Fruit fly (Drosophila melanogaster) whole organism, wandering third instar larva: ENCODE measurements around the gene CG12448.

Experiments used
- Abd-B ChIP-seq: fragments of >200 bp; optimal IDR thresholded peaks from 2 replicates; lab custom pipeline; 2017; ENCODE audit warnings: missing biosample characterization, missing genetic modification characterization
- CG32264 ChIP-seq: fragments of 200-800 bp; sonication (Bioruptor generic); optimal IDR thresholded peaks from 2 replicates; lab custom pipeline; 2016; ENCODE audit warnings: missing biosample characterization, missing genetic modification characterization
- CrebA ChIP-seq: fragments of 200-800 bp; sonication (Bioruptor generic); optimal IDR thresholded peaks from 2 replicates; lab custom pipeline; 2016; ENCODE audit warnings: missing biosample characterization, mild to moderate bottlenecking, missing genetic modification characterization, borderline replicate concordance
- Dfd ChIP-seq: fragments of >200 bp; optimal IDR thresholded peaks from 2 replicates; lab custom pipeline; 2017; ENCODE audit warnings: missing biosample characterization, missing genetic modification characterization
- Dif ChIP-seq: fragments of 200-275, 200-300 bp; sonication (Bioruptor generic); optimal IDR thresholded peaks from 2 replicates; lab custom pipeline; 2018; ENCODE audit warnings: missing biosample characterization, missing genetic modification characterization; ENCODE audit not compliant: partially characterized antibody
- GATAd ChIP-seq: sonication (Bioruptor generic); optimal IDR thresholded peaks from 2 replicates; lab custom pipeline; 2016; ENCODE audit warnings: missing biosample characterization, missing genetic modification characterization
- HLH106 ChIP-seq: fragments of 200-800 bp; optimal IDR thresholded peaks from 3 replicates; lab custom pipeline; 2019; ENCODE audit warnings: missing biosample characterization, mild to moderate bottlenecking, missing genetic modification characterization, moderate library complexity
- Hr78 ChIP-seq: fragments of >200 bp; optimal IDR thresholded peaks from 2 replicates; lab custom pipeline; 2017; ENCODE audit warnings: missing biosample characterization, missing genetic modification characterization
- Hr83 ChIP-seq: fragments of 200-300 bp; sonication (Bioruptor generic); optimal IDR thresholded peaks from 2 replicates; lab custom pipeline; 2016; ENCODE audit warnings: missing biosample characterization, mild to moderate bottlenecking, missing genetic modification characterization, moderate library complexity; ENCODE audit not compliant: poor library complexity, severe bottlenecking
- Jra ChIP-seq: sonication (Bioruptor generic); optimal IDR thresholded peaks from 2 replicates; lab custom pipeline; 2016; ENCODE audit warnings: missing biosample characterization, missing genetic modification characterization
- Mio ChIP-seq: sonication (Bioruptor generic); optimal IDR thresholded peaks from 2 replicates; lab custom pipeline; 2016; ENCODE audit warnings: missing biosample characterization, missing genetic modification characterization
- N ChIP-seq: fragments of >200 bp; optimal IDR thresholded peaks from 2 replicates; lab custom pipeline; 2018; ENCODE audit warnings: missing biosample characterization, missing external identifiers, missing genetic modification characterization
- OdsH ChIP-seq: fragments of 200-800 bp; sonication (Bioruptor generic); optimal IDR thresholded peaks from 2 replicates; lab custom pipeline; 2016; ENCODE audit warnings: missing biosample characterization, mild to moderate bottlenecking, missing genetic modification characterization
- Rel ChIP-seq, 2 experiments: fragments of 200-800 bp; sonication (Bioruptor generic) in 1 of 2; optimal IDR thresholded peaks; 2 replicates in 1 of 2; 3 replicates in 1 of 2; lab custom pipeline; 2016 to 2019; ENCODE audit warnings: mild to moderate bottlenecking in 2 of 2, missing biosample characterization in 2 of 2, missing genetic modification characterization in 2 of 2, moderate library complexity in 1 of 2
- Sp1 ChIP-seq: fragments of 200-800 bp; sonication (Bioruptor generic); optimal IDR thresholded peaks from 3 replicates; lab custom pipeline; 2019; ENCODE audit warnings: missing biosample characterization, mild to moderate bottlenecking, missing genetic modification characterization, moderate library complexity
- br ChIP-seq: fragments of 200-800 bp; sonication (Bioruptor generic); optimal IDR thresholded peaks from 2 replicates; lab custom pipeline; 2016; ENCODE audit warnings: missing biosample characterization, missing genetic modification characterization
- brk ChIP-seq: fragments of 200-800 bp; sonication (Bioruptor generic); optimal IDR thresholded peaks from 2 replicates; lab custom pipeline; 2016; ENCODE audit warnings: missing biosample characterization, mild to moderate bottlenecking, missing genetic modification characterization
- dl ChIP-seq, 2 experiments: fragments of 175-275, 200-275 bp in 1 of 2; fragments of 200-275 bp in 1 of 2; sonication (Bioruptor generic); optimal IDR thresholded peaks; lab custom pipeline; 2018; ENCODE audit warnings: mild to moderate bottlenecking in 2 of 2, missing biosample characterization in 2 of 2, missing genetic modification characterization in 2 of 2, moderate library complexity in 2 of 2; ENCODE audit not compliant: partially characterized antibody in 2 of 2, insufficient read depth in 1 of 2
- dmrt93B ChIP-seq: fragments of 200-800 bp; sonication (Bioruptor generic); optimal IDR thresholded peaks from 2 replicates; lab custom pipeline; 2018; ENCODE audit warnings: missing biosample characterization, mild to moderate bottlenecking, missing genetic modification characterization
- dsf ChIP-seq: sonication (Bioruptor generic); optimal IDR thresholded peaks from 2 replicates; lab custom pipeline; 2016; ENCODE audit warnings: missing biosample characterization, missing genetic modification characterization, borderline replicate concordance
- ey ChIP-seq: fragments of 200-800 bp; sonication (Bioruptor generic); optimal IDR thresholded peaks from 2 replicates; lab custom pipeline; 2016; ENCODE audit warnings: missing biosample characterization, missing genetic modification characterization
- h ChIP-seq: fragments of 200-800 bp; sonication (Bioruptor generic); optimal IDR thresholded peaks from 3 replicates; lab custom pipeline; 2016; ENCODE audit warnings: missing biosample characterization, mild to moderate bottlenecking, missing genetic modification characterization
- jim ChIP-seq: fragments of 175-275, 200-325 bp; sonication (Bioruptor generic); optimal IDR thresholded peaks from 2 replicates; lab custom pipeline; 2016; ENCODE audit warnings: missing biosample characterization, mild to moderate bottlenecking, missing genetic modification characterization
- lola ChIP-seq: fragments of >200 bp; optimal IDR thresholded peaks from 2 replicates; lab custom pipeline; 2017; ENCODE audit warnings: missing biosample characterization, missing genetic modification characterization
- pan ChIP-seq: fragments of >200 bp; optimal IDR thresholded peaks from 2 replicates; lab custom pipeline; 2017
- psq ChIP-seq: fragments of 200-800 bp; sonication (Bioruptor generic); optimal IDR thresholded peaks from 3 replicates; lab custom pipeline; 2017; ENCODE audit warnings: missing biosample characterization, mild to moderate bottlenecking, missing genetic modification characterization, moderate library complexity
- sage ChIP-seq: fragments of 200-800 bp; sonication (Bioruptor generic); optimal IDR thresholded peaks from 2 replicates; lab custom pipeline; 2016; ENCODE audit warnings: missing biosample characterization, mild to moderate bottlenecking, missing genetic modification characterization
- sv ChIP-seq: fragments of 200-800 bp; sonication (Bioruptor generic); optimal IDR thresholded peaks from 3 replicates; lab custom pipeline; 2016; ENCODE audit warnings: missing biosample characterization, missing genetic modification characterization
- tai ChIP-seq: sonication (Bioruptor generic); optimal IDR thresholded peaks from 2 replicates; lab custom pipeline; 2016; ENCODE audit warnings: missing biosample characterization, missing genetic modification characterization
- usp ChIP-seq: fragments of >200 bp; optimal IDR thresholded peaks from 2 replicates; lab custom pipeline; 2017; ENCODE audit warnings: missing biosample characterization, missing genetic modification characterization
- woc ChIP-seq: sonication (Bioruptor generic); optimal IDR thresholded peaks from 2 replicates; lab custom pipeline; 2016; ENCODE audit warnings: missing biosample characterization, mild to moderate bottlenecking, missing genetic modification characterization

The CG12448 gene

dm6 chr2L:15916588-15916987 lies 24.7 kb upstream of the CG12448 start, which contains the start of gene CG13244:
TSS of gene CG13244 (plus strand) at chr2L:15916888.
- TF ChIP-seq tai (GFP tag; lab: Kevin White, UChicago), result no peak

- TF ChIP-seq Hr83 (GFP tag; lab: Kevin White, UChicago), result no peak
- TF ChIP-seq woc (GFP tag; lab: Kevin White, UChicago), result no peak
- TF ChIP-seq sv (GFP tag; lab: Kevin White, UChicago), result no peak
- TF ChIP-seq dmrt93B, result no peak
- no peak for TF ChIP-seq lola (GFP tag; lab: Kevin White, UChicago)
- TF ChIP-seq HLH106 (tag; lab: Kevin White, UChicago), result no peak
- peak; percentile 2 for TF ChIP-seq OdsH
- TF ChIP-seq Rel (GFP tag; optimal IDR thresholded peaks at IDR 0.05; lab: Kevin White, UChicago), result no peak
- no peak for TF ChIP-seq Rel (tag; optimal IDR thresholded peaks at IDR 0.05; lab: Kevin White, UChicago)
- TF ChIP-seq Jra (GFP tag; lab: Kevin White, UChicago), result no peak
- no peak for TF ChIP-seq h (GFP tag; lab: Kevin White, UChicago)
- no peak for TF ChIP-seq CrebA (GFP tag; lab: Kevin White, UChicago)
- TF ChIP-seq brk (GFP tag; lab: Kevin White, UChicago), result no peak
- TF ChIP-seq usp (GFP tag; lab: Kevin White, UChicago), result no peak
- TF ChIP-seq Dif (GFP tag; lab: Kevin White, UChicago), result no peak
- no peak for TF ChIP-seq Mio
- no peak for TF ChIP-seq dsf (GFP tag; lab: Kevin White, UChicago)
- TF ChIP-seq pan, result peak; percentile 47
- no peak for TF ChIP-seq GATAd
- no peak for TF ChIP-seq dl (GFP tag; optimal IDR thresholded peaks at IDR 0.05; lab: Kevin White, UChicago; ENCODE audit: insufficient read depth in 1 of 2, partially characterized antibody in 2 of 2)
- TF ChIP-seq CG32264 (GFP tag; lab: Kevin White, UChicago), result no peak
- TF ChIP-seq Dfd, result peak; percentile 44
- no peak for TF ChIP-seq Sp1 (GFP tag; lab: Kevin White, UChicago)
- TF ChIP-seq sage (GFP tag; lab: Kevin White, UChicago), result no peak
Measured at dm6 chr2L:15923095-15923494, 18.1 kb upstream of the CG12448 start, which contains the start of gene CG4793. TSS of gene CG4793 (plus strand) at chr2L:15923395.

DNA sequence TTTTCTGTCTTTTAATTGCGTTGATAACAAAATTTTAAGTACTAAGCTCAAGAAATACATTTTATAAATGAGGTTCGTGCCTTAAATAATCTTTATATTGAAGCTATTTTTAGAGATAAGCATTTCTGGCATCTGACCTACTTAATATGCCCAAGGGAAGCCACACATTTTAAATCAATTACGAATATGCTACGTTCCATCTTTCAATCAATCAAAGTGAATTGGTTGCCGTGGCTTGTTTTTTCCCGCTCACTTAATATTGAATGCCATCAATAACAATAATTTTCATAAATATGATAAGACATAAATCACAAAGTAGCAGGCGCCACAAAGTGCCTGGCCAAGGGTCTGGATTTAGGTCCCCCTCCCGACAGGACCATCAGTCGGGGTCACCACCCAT lies 5.1 kb upstream of the CG12448 start:
- TF ChIP-seq Rel (GFP tag; optimal IDR thresholded peaks at IDR 0.05; lab: Kevin White, UChicago), result no peak
- TF ChIP-seq Rel (tag; optimal IDR thresholded peaks at IDR 0.05; lab: Kevin White, UChicago), result peak; percentile 44
- no peak for TF ChIP-seq GATAd
- TF ChIP-seq Sp1 (GFP tag; lab: Kevin White, UChicago), result no peak
- no peak for TF ChIP-seq CG32264 (GFP tag; lab: Kevin White, UChicago)
- no peak for TF ChIP-seq h (GFP tag; lab: Kevin White, UChicago)
- no peak for TF ChIP-seq Hr78 (GFP tag; lab: Kevin White, UChicago)
- no peak for TF ChIP-seq CrebA (GFP tag; lab: Kevin White, UChicago)
- TF ChIP-seq brk (GFP tag; lab: Kevin White, UChicago), result no peak
- TF ChIP-seq, all 38 proteins: peak for 1

DNA sequence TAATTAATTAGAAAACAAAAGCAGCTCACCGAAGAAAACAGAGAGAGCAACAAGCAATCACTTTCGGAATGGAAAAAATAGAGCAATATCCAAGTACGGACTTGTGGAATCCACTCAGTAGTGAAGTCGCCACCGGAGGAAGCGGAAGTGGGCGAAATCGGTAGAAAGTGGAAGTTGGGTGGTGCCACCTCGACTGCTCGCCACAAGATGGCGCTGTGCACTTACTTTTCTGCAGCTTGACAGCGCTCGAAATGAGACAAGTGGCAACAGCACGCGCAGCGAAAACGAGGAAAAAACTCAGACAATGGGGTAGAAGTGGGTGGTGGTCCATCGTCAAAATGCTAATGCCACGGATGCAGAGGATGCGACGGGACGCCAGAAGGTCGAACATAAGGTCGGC lies 8.2 kb downstream of the CG12448 start:
- TF ChIP-seq psq (GFP tag; lab: Kevin White, UChicago) (no peak), Abd-B (GFP tag; lab: Kevin White, UChicago) (no peak), ey (no peak)
- TF ChIP-seq, all 38 proteins: peak for 0

dm6 chr2L:15957558-15957957 lies 16.3 kb downstream of the CG12448 start, which contains the start of gene CG18063:
TSS of gene CG18063 (plus strand) at chr2L:15957858.
- TF ChIP-seq tai (GFP tag; lab: Kevin White, UChicago), result no peak
- TF ChIP-seq, all 38 proteins: peak for 0

DNA sequence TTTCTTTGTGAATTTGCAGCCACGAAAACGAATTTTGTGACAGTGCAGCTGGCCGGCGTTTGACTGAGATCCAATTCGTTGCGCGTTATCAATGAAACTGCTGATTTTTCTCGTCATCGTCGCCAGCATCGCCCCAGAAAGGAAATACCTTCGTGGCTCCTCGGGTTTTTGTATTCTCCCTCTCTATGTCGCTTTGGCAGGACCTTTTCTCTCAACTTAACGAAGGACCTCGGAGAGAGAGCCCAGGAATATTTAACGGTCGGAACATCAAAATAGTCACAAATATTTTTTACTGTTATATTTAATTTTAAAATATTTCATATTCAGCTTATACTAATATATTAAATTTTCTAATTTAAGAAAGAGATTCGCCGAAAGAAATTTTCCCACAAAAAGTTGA lies 21.1 kb downstream of the CG12448 start, which contains the start of gene beat-Ib:
beat-Ib (minus strand) TSS at position 101 of the 400 bp plus-strand sequence.
- TF ChIP-seq brk (GFP tag; lab: Kevin White, UChicago) (no peak), sv (GFP tag; lab: Kevin White, UChicago) (no peak), dmrt93B (no peak), usp (GFP tag; lab: Kevin White, UChicago) (no peak), Abd-B (GFP tag; lab: Kevin White, UChicago) (no peak), psq (GFP tag; lab: Kevin White, UChicago) (no peak), jim (GFP tag; lab: Kevin White, UChicago) (no peak), tai (GFP tag; lab: Kevin White, UChicago) (no peak), lola (GFP tag; lab: Kevin White, UChicago) (no peak), Rel (GFP tag; optimal IDR thresholded peaks at IDR 0.05; lab: Kevin White, UChicago) (no peak), Rel (tag; optimal IDR thresholded peaks at IDR 0.05; lab: Kevin White, UChicago) (no peak), pan (no peak), br (GFP tag; lab: Kevin White, UChicago) (no peak), sage (GFP tag; lab: Kevin White, UChicago) (no peak), GATAd (no peak), N (GFP tag; lab: Kevin White, UChicago) (no peak)
